Fruit fly (Drosophila melanogaster) whole organism, pupa: ENCODE measurements around the gene CG6304.

ENCODE experiments used
- CG17806 ChIP-seq: fragments of 200-800 bp; sonication (Bioruptor generic); optimal IDR thresholded peaks from 2 replicates; lab custom pipeline; 2018; ENCODE audit warnings: missing biosample characterization, mild to moderate bottlenecking, missing genetic modification characterization, moderate library complexity
- CG8301 ChIP-seq: fragments of 200-800 bp; sonication (Bioruptor generic); optimal IDR thresholded peaks from 2 replicates; lab custom pipeline; 2018; ENCODE audit warnings: missing biosample characterization, mild to moderate bottlenecking, missing genetic modification characterization
- Pif1B ChIP-seq: fragments of 200-800 bp; sonication (Bioruptor generic); optimal IDR thresholded peaks from 3 replicates; lab custom pipeline; 2016; ENCODE audit warnings: missing biosample characterization, missing genetic modification characterization
- rn ChIP-seq: fragments of 200-800 bp; sonication (Bioruptor generic); IDR thresholded peaks from 2 replicates; pipeline ENCODE4 v1.3.6; 2022; ENCODE audit warnings: missing biosample characterization, missing genetic modification characterization

The CG6304 gene

dm6 chr2L:16972788-16973187 is 41.7 kb downstream of the CG6304 start, which contains the start of gene beat-IIIb:
Gene beat-IIIb (plus strand): TSS chr2L:16973091.
- no peak for TF ChIP-seq CG8301 (tag; lab: Kevin White, UChicago)
- TF ChIP-seq Pif1B (GFP tag; lab: Kevin White, UChicago): no peak
- no peak for TF ChIP-seq rn (GFP tag; lab: Robert Waterston, UW)
- no peak for TF ChIP-seq CG17806 (tag; lab: Kevin White, UChicago)
